Fruit fly (Drosophila melanogaster) whole organism, larva: ENCODE measurements around the gene CG8281.
A peak's percentile ranks its signal among the peaks of the same experiment; 100 is the strongest.

ENCODE experiments used
- noc ChIP-seq: fragments of 200-800 bp; sonication (Bioruptor generic); optimal IDR thresholded peaks from 3 replicates; lab custom pipeline; 2019; ENCODE audit warnings: missing biosample characterization, mild to moderate bottlenecking, missing genetic modification characterization, moderate library complexity

Gene CG8281

DNA sequence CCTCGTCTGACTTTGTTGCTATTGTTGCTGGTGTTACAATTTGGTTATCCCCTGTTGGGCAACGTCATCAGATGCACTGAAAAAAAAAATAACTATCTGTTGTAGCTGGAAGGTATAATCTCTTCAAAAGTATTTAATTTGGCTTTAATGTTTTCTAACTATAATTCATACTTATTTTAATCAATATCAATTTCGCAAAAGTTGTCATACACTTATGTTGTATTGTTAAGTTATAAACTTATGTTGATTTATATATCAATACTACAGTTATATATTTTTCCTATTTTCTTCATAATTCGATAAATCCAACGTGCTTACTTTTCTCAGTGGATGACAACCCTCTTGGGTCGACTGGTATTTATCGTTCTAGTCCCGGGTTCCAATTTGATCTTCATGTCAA lies 41.5 kb downstream of the CG8281 start:
- no peak for TF ChIP-seq noc (tag; lab: Kevin White, UChicago)

DNA sequence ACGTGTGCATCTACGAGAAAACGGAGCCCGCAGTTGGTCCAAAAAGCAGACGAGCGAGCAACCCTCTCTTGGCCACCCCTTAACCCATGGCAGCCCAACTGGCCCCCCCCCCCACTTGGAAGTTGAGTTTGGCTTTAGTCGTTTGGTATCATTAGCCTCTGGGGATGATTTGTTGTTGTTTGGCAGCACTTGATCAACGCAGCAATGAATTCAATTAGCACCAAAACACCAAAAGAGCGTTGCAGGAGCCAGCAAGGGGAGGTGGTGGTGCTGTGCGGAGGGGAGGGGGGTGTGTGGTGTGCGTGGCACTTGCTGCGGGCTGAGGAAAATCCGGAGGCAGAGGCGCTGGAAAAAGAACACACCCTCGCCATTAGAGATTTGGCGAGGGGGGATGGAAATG lies 42.7 kb downstream of the CG8281 start:
- TF ChIP-seq noc (tag; lab: Kevin White, UChicago) = no peak

DNA sequence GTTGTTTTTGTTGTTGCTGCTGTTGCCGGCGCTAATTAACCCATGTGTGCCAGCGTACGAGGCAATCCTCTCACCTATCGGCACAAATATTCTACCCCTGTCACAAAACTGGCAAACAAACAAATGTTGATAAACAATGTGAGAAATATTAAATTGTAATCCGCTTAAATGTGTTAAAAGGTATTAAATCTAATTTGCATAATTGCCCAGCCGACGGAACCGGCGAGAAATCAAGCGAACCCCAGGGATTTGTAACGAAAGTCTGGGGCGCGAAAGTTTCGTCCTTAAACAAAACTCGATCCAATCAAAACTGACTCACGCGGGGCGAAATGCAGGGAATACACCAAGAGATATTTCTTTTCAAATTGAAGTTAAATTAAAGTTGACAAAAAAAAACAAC lies 44.5 kb downstream of the CG8281 start:
- TF ChIP-seq noc (tag; lab: Kevin White, UChicago) = no peak

DNA sequence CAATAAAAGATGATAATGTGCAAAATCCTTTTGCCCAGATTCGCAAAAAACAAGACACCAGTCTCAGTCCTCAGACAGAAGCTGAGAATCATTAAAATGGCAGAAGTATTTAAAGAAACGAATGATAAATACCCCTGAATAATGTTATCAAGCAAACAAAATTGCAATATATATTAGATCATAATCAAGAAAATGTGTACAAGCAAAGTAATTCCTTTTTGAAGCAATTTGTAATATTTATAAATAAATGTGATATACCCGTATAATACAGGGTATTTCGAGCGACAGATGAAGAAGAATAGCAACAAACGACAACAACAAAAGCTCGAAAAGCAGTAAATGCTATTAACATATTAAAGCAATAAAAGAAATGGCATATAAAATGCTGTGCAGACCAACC lies 45.8 kb downstream of the CG8281 start:
- TF ChIP-seq noc (tag; lab: Kevin White, UChicago) = no peak

DNA sequence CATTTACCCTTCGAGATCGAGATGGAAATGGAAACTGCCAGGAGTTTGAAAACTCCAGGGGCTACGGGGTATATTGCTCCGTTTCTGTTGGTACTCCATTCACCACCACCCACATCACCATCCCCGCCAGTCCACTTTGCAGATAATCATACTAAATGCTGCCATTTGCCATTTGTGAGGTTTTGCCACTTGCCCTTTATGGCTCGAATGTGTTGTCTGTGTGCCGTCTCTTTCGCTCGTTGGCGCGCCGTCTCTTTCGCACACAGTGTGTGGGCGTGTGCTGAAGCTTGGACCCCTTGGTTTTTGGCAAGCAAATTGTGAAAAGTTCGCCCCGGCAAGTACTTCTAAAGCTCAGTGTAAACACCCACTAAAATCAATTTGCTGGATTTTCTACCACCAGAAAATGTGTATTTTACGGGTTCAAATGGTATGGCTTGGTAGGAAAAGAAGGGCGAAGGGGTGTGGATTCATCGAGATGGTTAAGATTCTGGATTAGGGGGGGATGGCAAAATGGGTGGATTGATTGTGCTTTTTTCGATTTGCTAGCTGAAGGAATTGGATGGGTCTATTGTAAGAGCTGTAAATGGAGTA lies 46.4 kb downstream of the CG8281 start:
- TF ChIP-seq noc (tag; lab: Kevin White, UChicago) = no peak

DNA sequence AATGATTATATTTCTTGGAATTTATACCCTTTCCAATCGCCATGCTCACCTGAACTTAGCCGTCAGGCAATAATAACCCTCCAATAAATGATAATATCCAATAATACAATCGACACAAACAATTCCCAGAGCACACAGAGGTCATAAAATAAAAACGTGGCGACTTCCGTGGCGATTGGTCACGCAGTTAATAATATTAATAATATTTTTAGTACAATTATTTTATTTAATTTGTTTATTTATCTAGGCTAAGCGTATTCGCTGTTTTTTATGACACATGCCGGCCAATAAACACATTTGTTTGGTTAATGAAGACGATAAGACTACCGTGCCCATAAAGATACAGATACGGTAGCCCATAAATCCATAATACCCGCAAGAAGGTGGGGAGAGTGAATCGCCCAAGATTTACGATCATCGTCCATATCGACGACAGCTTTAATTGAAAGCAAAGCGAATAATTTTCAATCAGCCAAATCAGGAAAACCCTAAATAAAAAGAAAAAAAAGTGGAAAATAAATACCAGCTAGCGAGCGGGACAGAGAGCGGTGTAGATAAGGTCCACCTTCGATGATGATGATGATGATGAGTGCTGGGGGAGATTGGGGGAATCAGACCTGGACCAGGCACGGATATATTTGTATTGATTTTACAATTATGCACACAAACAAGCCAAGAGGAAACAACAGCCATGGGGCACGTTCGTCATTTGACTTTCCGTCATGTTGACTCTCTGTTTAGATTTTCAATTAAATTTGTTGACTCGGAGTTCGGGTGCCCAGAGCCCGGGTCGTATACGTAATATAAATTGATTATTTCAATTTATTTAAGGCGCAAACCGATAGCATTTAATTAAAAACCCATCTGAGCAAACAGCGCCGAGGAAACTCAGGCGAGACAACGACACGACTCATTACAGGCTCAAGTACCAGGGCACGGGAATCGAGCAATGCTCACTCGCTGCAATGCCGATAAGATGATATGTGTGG lies 48.7 kb downstream of the CG8281 start:
- peak; percentile 97 for TF ChIP-seq noc (tag; lab: Kevin White, UChicago)

DNA sequence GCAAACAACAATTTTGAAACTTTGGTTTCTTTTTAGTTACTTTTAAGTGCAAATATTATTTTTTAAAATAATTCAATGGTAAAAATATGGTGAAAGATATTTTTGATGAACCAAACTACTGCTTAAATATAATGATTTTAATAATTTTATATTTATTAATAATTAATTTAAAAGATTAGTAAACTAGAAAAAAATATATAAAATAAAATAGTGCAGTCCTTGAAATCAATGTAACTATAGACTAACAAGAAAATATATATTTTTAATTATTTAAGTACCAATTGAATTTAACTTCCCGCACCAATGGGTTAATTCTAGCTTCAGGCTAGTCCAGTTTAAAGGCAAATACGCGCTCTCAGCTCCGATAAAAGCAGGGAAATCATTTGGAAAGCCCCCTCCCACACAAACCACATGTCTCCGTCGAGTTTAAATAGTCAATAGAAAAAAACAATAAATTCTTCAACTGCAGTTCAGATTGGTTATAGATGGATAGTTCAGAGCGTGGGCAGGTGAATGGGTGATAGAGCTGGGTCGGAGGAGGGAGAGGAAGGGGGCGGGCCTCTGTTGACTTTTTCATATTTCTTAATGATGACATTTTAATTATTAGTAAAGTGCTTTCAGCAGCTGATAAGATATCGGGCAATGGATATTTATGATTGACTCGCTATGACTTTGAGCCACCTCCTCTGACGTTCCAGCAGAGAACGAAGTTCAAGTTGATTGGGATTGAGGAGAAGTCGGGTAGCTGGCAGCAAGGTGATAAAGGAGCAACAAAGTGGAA lies 49.9 kb downstream of the CG8281 start:
- peak; percentile 7 for TF ChIP-seq noc (tag; lab: Kevin White, UChicago)

DNA sequence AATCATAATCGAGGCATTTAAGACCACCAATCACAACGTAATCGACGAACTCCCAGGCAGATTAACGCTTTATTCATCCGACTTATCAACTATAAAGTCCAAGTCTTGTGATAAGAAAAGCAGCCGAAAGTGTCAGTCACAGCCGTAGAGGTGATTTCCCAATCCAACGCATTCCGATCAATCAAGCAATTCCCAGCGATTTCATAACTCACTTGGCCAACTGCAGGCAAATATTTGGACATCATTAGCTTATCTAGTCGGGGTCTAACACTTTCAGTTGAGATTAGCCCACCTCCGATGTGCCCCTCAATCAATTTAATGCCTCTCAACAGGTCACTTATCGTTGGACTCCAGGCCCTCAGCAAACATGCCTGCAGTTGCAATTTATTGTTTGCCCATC lies 50.8 kb downstream of the CG8281 start:
- no peak for TF ChIP-seq noc (tag; lab: Kevin White, UChicago)
